Worm (Caenorhabditis elegans) whole organism, L4/young adult: ENCODE data around the gene F46B3.15.

ENCODE experiments used
- W03F9.2 ChIP-seq: fragments of 150-350 bp; optimal IDR thresholded peaks from 2 replicates; lab custom pipeline; 2014; ENCODE audit warnings: missing biosample characterization, missing genetic modification characterization
- dao-5 ChIP-seq: sonication (generic microtip); optimal IDR thresholded peaks from 2 replicates; lab custom pipeline; 2016; ENCODE audit warnings: missing genotype, missing genetic modification characterization, moderate library complexity, missing compliant biosample characterization
- him-1 ChIP-seq: sonication (generic microtip); optimal IDR thresholded peaks from 2 replicates; lab custom pipeline; 2016; ENCODE audit warnings: missing genotype, missing genetic modification reagents, missing genetic modification characterization, missing compliant biosample characterization

DNA sequence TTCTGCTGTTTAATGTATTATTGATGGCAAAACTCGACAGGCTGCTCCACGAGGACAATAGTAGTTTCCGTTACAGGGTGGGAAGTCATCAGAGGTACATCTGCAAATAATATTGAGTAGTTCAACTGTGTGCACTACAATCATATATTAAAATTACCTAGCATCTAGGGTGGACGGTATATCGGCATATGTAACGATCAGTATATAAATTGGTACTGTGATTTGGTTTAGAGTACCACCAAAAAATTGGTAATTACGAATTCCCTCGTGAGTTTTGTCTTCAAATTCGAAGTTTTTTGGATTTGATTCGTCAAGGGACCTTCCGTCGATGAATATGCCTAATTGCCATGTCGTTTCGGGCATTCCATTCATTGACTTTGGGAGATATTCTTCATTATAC is 3.3 kb upstream of the F46B3.15 start, which contains the start of gene ttr-13:
- TF ChIP-seq him-1 (tag; lab: Kevin White, UChicago): no peak
- no peak for TF ChIP-seq dao-5 (tag; lab: Kevin White, UChicago)
- no peak for TF ChIP-seq W03F9.2 (tag; lab: Kevin White, UChicago)
